Fruit fly (Drosophila melanogaster) S2 (cell line): ENCODE results near the gene Or65a.

Experiments
- CG8478 ChIP-seq: fragments of >200 bp; optimal IDR thresholded peaks from 2 replicates; lab custom pipeline; 2018
- CTCF ChIP-seq, 2 experiments: fragments of >200 bp; optimal IDR thresholded peaks; 2 replicates each; lab custom pipeline; 2018

The Or65a gene

DNA sequence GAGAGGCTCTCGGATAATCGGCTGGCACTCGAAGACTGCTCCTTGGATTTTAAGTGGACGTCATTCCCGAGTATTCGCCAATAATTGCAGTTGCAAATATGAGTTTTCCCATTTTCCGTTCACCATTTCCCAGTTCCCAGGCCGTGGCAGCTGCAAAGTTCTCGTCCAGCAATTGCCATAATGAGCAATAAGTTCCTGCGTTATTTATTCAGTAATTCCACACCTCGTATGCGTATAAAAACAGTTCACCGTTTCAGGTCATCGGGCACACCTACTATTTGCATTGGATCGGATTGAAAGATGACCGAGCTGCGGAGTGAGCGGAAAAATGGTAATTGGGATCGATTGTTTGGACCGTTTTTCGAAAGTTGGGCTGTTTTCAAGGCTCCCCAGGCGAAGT is at the start of gene Or65a:
Gene Or65a (plus strand): TSS at position 301 of the 400 bp plus-strand sequence.
- TF ChIP-seq CTCF (optimal IDR thresholded peaks at IDR 0.05; lab: Kevin White, UChicago) (no peak), CG8478 (lab: Kevin White, UChicago) (no peak)

DNA sequence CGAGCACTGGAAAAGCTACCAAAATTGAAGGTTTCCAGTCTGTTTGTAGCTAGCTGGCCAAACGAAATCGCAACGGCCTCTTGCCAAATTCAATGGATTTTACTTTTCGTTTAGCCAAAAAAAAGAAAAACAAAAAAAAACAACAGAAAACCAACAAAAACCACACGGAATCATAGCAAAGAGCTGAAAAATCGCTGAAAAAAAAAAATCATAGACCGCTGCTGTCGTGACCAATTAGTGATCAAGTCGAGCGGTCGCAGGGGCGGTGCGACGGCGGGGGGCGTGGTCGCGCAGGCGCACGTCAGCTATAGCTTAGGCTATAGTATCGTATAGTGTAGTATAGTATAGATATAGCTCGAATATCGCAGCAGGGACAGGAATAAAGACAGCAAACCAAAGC is 45.5 kb upstream of the Or65a start:
- TF ChIP-seq CG8478 (lab: Kevin White, UChicago) (no peak), CTCF (optimal IDR thresholded peaks at IDR 0.05; lab: Kevin White, UChicago) (no peak)

DNA sequence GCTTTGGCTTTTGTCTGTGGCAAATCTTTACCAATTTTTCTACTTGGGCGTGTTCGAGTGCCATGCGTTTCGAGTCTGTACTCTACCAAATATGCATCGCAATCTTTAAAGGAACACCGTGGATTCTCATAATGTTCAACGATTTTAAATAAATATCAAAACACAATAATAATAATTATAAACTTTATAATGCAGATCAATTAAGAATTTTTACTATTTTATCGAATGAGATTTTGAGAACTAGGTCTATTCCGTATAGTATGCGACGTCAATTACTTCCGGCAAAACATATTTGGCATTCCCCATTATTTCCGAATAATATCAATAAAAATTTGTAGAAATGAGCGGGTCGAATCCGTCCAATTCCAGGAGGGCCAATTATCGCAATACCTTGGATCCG is 44.9 kb upstream of the Or65a start, which contains the start of gene CG43168:
Gene CG43168 (plus strand): TSS at position 301 of the 400 bp plus-strand sequence.
- TF ChIP-seq CTCF (optimal IDR thresholded peaks at IDR 0.05; lab: Kevin White, UChicago), result no peak

DNA sequence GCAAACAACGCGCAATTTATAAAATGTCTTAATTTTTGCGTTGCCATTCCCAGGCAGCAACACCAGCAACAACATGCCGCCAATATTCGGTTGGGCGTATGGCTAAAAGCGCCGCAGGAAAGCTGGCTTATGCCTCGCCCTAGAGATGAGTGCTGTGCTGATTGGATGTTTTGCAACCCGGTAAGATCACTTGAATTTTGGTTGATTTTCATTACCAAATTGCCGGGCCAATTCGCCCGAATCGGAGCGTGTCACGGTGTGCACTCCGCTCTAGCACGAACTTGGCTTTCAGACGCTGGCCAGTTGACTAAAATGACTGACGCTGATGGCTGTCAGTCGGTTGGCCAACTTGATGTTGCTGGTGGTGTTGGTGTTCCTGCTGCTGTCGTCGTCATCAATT is 35.0 kb upstream of the Or65a start:
- TF ChIP-seq CTCF (optimal IDR thresholded peaks at IDR 0.05; lab: Kevin White, UChicago), result no peak
- TF ChIP-seq CG8478 (lab: Kevin White, UChicago), result no peak

DNA sequence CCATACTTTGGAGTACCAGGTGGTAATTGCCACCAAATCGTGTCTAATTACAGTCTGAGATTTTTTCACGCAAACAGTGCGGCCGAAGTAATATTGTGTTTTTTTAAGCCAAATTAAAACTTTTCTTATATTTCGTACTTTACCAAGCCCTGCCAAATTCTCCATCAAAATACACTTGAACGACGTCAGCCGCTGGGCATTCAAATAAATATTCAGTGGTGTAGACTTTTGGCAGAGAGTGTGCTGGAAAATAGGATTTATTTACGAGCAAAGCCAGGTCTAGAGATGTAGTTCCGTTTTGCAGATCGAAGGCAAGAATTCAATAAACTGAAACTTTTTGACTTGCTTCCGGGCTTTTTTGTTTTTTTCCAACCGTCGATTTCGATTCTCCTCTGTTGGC is 23.8 kb upstream of the Or65a start:
- TF ChIP-seq CTCF (optimal IDR thresholded peaks at IDR 0.05; lab: Kevin White, UChicago), result no peak
- TF ChIP-seq CG8478 (lab: Kevin White, UChicago), result no peak

- no peak for TF ChIP-seq CG8478 (lab: Kevin White, UChicago)
- no peak for TF ChIP-seq CTCF (optimal IDR thresholded peaks at IDR 0.05; lab: Kevin White, UChicago)
Observed at dm6 chr3L:6302500-6302899, 17.9 kb upstream of the Or65a start.

DNA sequence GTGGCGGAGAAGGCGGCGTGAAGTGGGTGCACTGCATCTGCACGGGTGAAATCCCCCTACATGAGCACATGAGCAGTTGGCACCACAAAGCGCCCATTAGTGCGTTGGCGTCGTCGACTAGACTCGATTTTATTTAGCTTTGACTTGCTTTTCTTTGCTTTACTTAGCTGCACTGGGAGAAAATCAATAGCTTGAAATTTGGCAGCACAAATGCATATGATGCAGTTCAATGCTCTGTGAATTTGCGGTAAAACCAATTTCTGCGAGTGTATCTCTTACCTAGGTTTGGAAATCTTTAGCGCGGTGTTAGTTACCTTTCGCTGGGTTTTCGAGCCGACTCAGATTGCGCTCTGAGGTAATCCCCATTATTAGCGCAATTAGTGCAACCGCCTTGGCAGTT is 15.6 kb upstream of the Or65a start:
- TF ChIP-seq CG8478 (lab: Kevin White, UChicago) (no peak), CTCF (optimal IDR thresholded peaks at IDR 0.05; lab: Kevin White, UChicago) (no peak)

DNA sequence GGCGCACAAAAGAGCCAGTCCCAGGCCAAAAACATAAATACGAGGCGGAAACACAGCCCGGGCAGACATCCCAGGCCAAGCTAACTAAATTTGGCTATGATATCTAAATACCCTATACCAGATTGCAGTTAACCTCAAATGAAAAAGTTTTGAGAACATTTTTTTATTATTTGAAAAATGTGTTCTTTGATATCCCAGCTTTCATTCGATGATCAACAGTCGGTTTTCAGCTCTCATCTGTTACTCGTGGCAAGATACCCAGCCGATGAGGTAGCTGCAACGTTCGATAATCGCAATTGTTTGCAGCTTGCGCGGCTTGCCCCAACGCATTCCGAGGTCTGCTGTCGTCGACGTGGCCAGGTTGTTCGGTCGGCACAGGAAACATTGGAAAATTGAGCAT is 13.1 kb upstream of the Or65a start:
- TF ChIP-seq CG8478 (lab: Kevin White, UChicago) (no peak), CTCF (optimal IDR thresholded peaks at IDR 0.05; lab: Kevin White, UChicago) (no peak)

DNA sequence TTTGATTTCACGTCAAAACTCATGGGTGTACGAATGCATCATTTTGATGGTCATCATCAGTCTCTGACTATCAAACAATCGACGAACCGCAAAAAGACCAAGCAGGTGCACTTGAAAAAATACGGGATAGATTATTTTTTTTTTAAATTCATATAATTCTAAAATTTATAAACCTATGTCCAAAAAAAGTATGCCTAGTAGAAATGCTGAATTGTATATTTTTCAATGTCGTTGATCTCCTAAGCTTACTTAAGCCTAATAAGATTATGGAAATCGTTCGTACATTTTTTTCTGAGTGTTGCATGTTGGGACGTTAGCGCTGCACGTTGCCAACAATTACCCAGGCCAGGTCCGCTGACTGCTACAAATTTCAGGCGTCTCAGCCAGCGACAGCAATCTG is 11.8 kb upstream of the Or65a start:
- TF ChIP-seq CTCF (optimal IDR thresholded peaks at IDR 0.05; lab: Kevin White, UChicago) (no peak), CG8478 (lab: Kevin White, UChicago) (no peak)

DNA sequence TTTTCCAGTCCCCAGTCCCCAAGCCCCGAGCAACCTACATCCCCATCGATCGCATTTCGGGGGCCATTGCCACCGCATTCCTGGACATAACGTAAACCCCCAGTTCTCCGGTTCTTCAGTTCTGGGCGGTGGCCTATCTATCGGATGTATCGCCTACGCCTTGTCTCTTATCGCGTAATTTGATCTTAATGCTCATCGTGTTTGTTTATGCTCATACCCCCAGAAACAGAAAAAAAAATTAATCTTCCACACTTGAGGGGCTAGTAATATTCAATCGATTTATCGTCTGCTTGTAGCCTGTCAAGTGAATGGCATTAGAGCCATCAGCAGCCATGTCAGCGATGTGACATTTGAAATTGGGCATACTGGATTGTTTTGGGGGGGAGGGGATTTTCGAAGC is 10.7 kb upstream of the Or65a start:
- no peak for TF ChIP-seq CTCF (optimal IDR thresholded peaks at IDR 0.05; lab: Kevin White, UChicago)
- TF ChIP-seq CG8478 (lab: Kevin White, UChicago), result no peak

DNA sequence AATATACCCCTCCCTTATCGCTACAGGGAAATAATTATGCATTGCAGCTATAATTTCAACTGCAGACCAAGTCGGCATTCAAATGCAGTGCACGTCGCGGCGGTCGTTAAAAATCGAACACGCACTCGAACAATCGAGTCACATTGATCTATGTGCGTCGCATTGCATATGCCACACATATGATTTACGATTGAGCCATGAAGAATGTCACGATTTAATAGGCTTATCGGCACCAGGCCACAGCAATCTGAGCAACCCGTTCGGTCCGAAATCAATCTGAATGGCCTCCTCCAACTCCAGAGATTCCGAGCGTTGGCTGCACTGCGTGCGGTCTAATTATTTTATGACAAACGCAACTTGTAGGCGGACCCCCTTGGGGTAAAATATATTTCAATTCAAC is 9.9 kb upstream of the Or65a start:
- no peak for TF ChIP-seq CTCF (optimal IDR thresholded peaks at IDR 0.05; lab: Kevin White, UChicago)
- TF ChIP-seq CG8478 (lab: Kevin White, UChicago), result no peak

DNA sequence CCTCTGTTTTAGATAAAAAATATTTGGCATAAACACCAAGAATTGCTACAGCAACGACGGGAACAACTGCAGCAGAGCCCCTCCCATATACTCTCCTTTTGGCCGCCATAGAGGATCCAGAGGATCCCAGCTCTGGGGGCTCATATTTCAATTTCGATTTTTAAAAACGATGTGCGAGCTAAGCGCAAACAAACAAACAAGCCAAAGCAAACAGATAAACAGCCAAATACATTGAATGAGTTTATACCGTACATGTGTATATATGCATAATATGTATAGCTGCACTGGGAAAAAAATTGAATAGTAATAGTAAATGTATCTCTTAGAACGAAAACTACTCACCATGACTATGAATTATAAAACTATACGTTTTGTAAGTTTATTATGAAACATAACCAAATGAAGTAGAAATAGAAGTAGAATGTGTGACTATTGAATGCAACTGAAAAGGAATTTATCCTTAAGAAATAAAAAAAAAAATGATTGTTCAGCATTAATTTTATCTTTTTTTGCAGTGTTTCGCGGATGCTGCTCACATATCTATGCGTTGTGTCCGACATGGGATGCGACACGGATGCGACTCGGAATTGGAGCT is 8.3 kb upstream of the Or65a start:
- no peak for TF ChIP-seq CG8478 (lab: Kevin White, UChicago)
- TF ChIP-seq CTCF (optimal IDR thresholded peaks at IDR 0.05; lab: Kevin White, UChicago), result no peak

DNA sequence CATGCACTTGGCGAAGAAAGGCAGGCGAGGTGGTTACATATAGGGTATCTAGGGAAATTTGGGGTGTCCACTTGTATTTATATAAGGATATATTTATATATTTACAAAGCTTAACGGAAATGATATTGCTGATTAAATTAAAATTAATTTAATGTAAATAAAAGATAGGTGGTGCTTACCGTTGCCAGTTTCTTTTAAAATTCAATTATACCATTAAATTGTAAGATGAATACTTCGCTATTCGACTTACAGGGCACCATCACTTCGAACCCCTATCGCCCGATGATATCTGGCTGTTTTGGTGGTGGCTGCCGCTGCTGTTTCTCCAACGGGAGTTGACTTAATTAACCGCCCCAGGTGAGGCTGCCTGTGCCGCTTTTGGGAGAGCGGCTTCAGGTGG is 4.7 kb upstream of the Or65a start:
- TF ChIP-seq CG8478 (lab: Kevin White, UChicago), result no peak
- no peak for TF ChIP-seq CTCF (optimal IDR thresholded peaks at IDR 0.05; lab: Kevin White, UChicago)

- TF ChIP-seq CG8478 (lab: Kevin White, UChicago) (no peak), CTCF (optimal IDR thresholded peaks at IDR 0.05; lab: Kevin White, UChicago) (no peak)
Observed at dm6 chr3L:6317494-6317893, 2.9 kb upstream of the Or65a start.

DNA sequence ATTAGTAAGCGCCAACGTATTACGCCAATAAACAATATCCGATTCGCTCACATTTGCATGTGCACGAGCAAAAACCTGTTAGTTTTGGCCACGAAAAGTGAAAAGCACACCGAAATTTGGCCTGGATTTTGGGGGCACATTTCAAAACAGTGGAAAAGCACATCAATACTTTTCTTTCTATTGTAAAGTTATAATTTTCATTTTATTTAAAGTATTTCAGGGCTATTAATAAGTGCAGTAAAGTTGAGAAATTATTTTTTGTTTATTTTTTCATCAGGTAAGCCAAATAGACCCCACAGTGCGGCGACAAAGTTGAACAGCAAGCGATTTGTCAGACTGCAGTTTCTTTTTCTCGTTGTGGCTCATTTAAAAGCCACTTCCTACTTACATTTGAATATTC is 2.3 kb downstream of the Or65a start:
- TF ChIP-seq CG8478 (lab: Kevin White, UChicago) (no peak), CTCF (optimal IDR thresholded peaks at IDR 0.05; lab: Kevin White, UChicago) (no peak)

DNA sequence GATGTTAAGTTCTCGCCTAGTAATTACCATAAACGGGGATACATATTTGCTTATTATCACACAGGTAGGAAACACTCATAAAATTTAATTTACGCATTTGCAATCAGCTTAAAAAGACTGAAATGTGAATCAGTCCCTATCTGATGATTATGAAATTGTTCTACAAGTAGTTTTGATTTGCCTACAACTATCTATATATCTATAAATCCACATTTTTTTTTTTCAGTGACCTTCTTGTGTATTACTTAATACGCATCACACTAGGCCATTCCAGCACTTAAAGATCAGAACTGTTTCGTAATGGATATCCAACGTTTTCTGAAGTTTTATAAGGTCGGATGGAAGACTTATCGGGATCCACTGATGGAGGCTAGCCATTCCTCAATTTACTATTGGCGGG is 4.9 kb downstream of the Or65a start, which contains the start of gene Or65b:
Gene Or65b (plus strand): TSS at position 301 of the 400 bp plus-strand sequence.
- TF ChIP-seq CG8478 (lab: Kevin White, UChicago) (no peak), CTCF (optimal IDR thresholded peaks at IDR 0.05; lab: Kevin White, UChicago) (no peak)
